Fruit fly (Drosophila melanogaster): ENCODE results near the gene CG11760.
A peak's percentile ranks its signal among the peaks of the same experiment; 100 is the strongest.

CG11760 gene

DNA sequence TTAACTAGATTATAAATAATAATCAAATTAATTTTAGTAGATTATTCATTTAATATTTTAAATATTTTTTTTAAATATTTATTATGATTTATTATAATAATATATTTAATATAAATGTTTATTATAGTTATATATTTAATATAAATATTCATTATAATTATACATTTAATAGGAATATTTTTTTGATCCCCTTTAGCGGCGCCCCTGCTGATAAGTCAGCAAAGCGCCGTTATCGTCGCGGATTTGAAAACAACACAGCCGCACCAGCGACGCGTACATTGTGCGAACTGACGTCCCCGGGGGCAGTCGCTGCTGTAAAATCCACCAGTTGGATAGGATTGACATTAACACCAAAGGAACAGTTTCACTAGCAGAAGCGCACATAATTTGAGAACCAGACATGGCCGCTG lies 6.3 kb upstream of the CG11760 start, which contains the start of gene CG8112 (continued):
- TF ChIP-seq Doc3 (GFP tag; IDR thresholded peaks at IDR 0.05; ENCODE audit: partially characterized antibody) (no peak), CG16815 (GFP tag; optimal IDR thresholded peaks at IDR 0.05) (no peak), Dek (tag; optimal IDR thresholded peaks at IDR 0.05) (no peak), gcm2 (GFP tag; optimal IDR thresholded peaks at IDR 0.05) (no peak), Jarid2 (GFP tag; optimal IDR thresholded peaks at IDR 0.05) (no peak), CG12104 (GFP tag; optimal IDR thresholded peaks at IDR 0.05) (no peak), CG1602 (GFP tag; optimal IDR thresholded peaks at IDR 0.05) (no peak), wor (GFP tag; IDR thresholded peaks at IDR 0.05) (no peak), nom (GFP tag; optimal IDR thresholded peaks at IDR 0.05) (peak; percentile 9), CG10543 (GFP tag; optimal IDR thresholded peaks at IDR 0.05) (peak; percentile 16), dpn (GFP tag; optimal IDR thresholded peaks at IDR 0.05) (no peak), Hmx (GFP tag; optimal IDR thresholded peaks at IDR 0.05) (no peak), CG11504 (tag; optimal IDR thresholded peaks at IDR 0.05) (no peak), Dref (GFP tag; IDR thresholded peaks at IDR 0.05) (no peak), HHEX (GFP tag; optimal IDR thresholded peaks at IDR 0.05) (peak; percentile 6), gsb-n (tag; optimal IDR thresholded peaks at IDR 0.05) (no peak), h (optimal IDR thresholded peaks at IDR 0.05) (no peak), phol (tag; optimal IDR thresholded peaks at IDR 0.05) (no peak), pb (GFP tag; optimal IDR thresholded peaks at IDR 0.05) (no peak), dm (GFP tag; optimal IDR thresholded peaks at IDR 0.05) (no peak), CG10979 (tag; optimal IDR thresholded peaks at IDR 0.05) (peak; percentile 11), mld (GFP tag; IDR thresholded peaks at IDR 0.05; ENCODE audit: partially characterized antibody) (no peak), CG34376 (GFP tag; optimal IDR thresholded peaks at IDR 0.05) (no peak), btn (GFP tag; optimal IDR thresholded peaks at IDR 0.05) (no peak), jing (GFP tag; optimal IDR thresholded peaks at IDR 0.05) (no peak), luna (GFP tag; optimal IDR thresholded peaks at IDR 0.05) (no peak), HmgZ (tag; optimal IDR thresholded peaks at IDR 0.05) (no peak), CG4328 (GFP tag; optimal IDR thresholded peaks at IDR 0.05) (no peak), gsb (GFP tag; IDR thresholded peaks at IDR 0.05) (no peak)

dm6 chr3R:8715371-8715770 lies 3.6 kb upstream of the CG11760 start:
- TF ChIP-seq Lhr (GFP tag; optimal IDR thresholded peaks at IDR 0.05) = no peak
- TF ChIP-seq CG4617 (GFP tag; optimal IDR thresholded peaks at IDR 0.05; ENCODE audit: borderline replicate concordance) = peak; percentile 12
- TF ChIP-seq nerfin-1 (tag; optimal IDR thresholded peaks at IDR 0.05) = peak; percentile 91
- 0 out of 2 replicates have a peak, but pooled peaks have one; percentile 9 for TF ChIP-seq CG32532 (GFP tag; IDR thresholded peaks at IDR 0.05)
- no peak for TF ChIP-seq Dad (GFP tag; optimal IDR thresholded peaks at IDR 0.05)
- 0 out of 3 replicates have a peak, but pooled peaks have one; percentile 32 for TF ChIP-seq ken (GFP tag; IDR thresholded peaks at IDR 0.05)
- peak; percentile 53 for TF ChIP-seq scrt (GFP tag; optimal IDR thresholded peaks at IDR 0.05)
- 0 out of 3 replicates have a peak, but pooled peaks have one; percentile 17 for TF ChIP-seq hb (GFP tag; IDR thresholded peaks at IDR 0.05; ENCODE audit: partially characterized antibody)
- TF ChIP-seq inv (GFP tag; IDR thresholded peaks at IDR 0.05; ENCODE audit: partially characterized antibody) = 0 out of 2 replicates have a peak, but pooled peaks have one; percentile 8
- peak; percentile 94 for TF ChIP-seq kah (GFP tag; optimal IDR thresholded peaks at IDR 0.05)
- TF ChIP-seq tna (GFP tag; IDR thresholded peaks at IDR 0.05; ENCODE audit: partially characterized antibody) = 0 out of 2 replicates have a peak, but pooled peaks have one; percentile 11
- no peak for TF ChIP-seq CG13424 (tag; optimal IDR thresholded peaks at IDR 0.05)
- no peak for TF ChIP-seq Hr3 (GFP tag; optimal IDR thresholded peaks at IDR 0.05)
- TF ChIP-seq MESR4 (GFP tag; optimal IDR thresholded peaks at IDR 0.05) = peak; percentile 31
- TF ChIP-seq chinmo (GFP tag; IDR thresholded peaks at IDR 0.05; ENCODE audit: partially characterized antibody) = no peak
- no peak for TF ChIP-seq Bdp1 (GFP tag; optimal IDR thresholded peaks at IDR 0.05)
- TF ChIP-seq chm (GFP tag; IDR thresholded peaks at IDR 0.05) = peak; percentile 51; the same call in 1 of the 2 replicates
- peak; percentile 16; the same call in 1 of the 3 replicates for TF ChIP-seq CG34422 (GFP tag; IDR thresholded peaks at IDR 0.05)
